Fruit fly (Drosophila melanogaster) whole organism, larva: ENCODE data around the gene eIF3f1.

Source experiments
- noc ChIP-seq: fragments of 200-800 bp; sonication (Bioruptor generic); optimal IDR thresholded peaks from 3 replicates; lab custom pipeline; 2019; ENCODE audit warnings: missing biosample characterization, mild to moderate bottlenecking, missing genetic modification characterization, moderate library complexity

eIF3f1 gene

DNA sequence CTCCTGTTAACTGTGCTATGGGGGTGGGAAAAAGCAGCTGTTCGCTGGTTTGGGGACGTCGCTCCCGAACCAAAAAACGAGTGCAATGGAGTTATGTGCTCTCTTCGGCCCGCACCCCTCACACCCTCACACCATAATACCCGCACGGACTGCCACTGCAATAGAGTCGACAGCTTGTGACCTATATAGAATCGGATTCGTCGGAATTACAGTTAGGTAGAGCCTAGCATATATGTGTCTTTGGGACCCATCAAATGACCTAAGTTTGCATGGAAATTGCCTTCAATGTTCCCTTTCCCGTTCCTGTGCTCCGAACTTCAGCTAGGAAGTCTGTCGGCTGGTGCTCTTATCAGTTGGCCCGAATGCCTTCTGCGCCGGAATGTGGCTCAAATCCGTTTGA is 49.8 kb downstream of the eIF3f1 start:
- no peak for TF ChIP-seq noc (tag; lab: Kevin White, UChicago)

DNA sequence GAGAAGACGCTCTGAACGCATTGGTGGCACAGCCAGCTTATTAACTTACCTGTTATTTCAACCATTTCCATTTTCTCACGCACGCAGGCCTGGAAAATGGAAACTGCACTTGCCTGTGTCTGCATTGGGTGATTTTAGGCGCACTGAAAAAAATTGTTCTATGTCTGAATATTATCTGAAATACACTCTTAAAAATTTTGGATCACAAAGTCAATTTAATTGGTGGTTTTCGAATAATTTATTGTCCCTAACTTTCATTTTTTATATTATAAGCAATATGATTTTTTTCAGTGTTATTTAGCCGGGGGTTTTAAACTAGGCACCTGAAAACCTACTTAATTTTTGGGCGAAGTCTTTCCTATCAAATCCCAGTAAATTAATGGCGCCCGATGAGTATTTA is 50.9 kb downstream of the eIF3f1 start:
- TF ChIP-seq noc (tag; lab: Kevin White, UChicago): peak; percentile 34
